Fruit fly (Drosophila melanogaster) whole organism, wandering third instar larva: Measurements from ENCODE around the gene CG7806.
A peak's percentile ranks its signal among the peaks of the same experiment; 100 is the strongest.

ENCODE experiments used
- CG32264 ChIP-seq: fragments of 200-800 bp; sonication (Bioruptor generic); optimal IDR thresholded peaks from 2 replicates; lab custom pipeline; 2016; ENCODE audit warnings: missing biosample characterization, missing genetic modification characterization
- CG9705 ChIP-seq: fragments of 200-800 bp; sonication (Bioruptor generic); optimal IDR thresholded peaks from 2 replicates; lab custom pipeline; 2018; ENCODE audit warnings: missing biosample characterization, mild to moderate bottlenecking, missing genetic modification characterization
- CrebA ChIP-seq: fragments of 200-800 bp; sonication (Bioruptor generic); optimal IDR thresholded peaks from 2 replicates; lab custom pipeline; 2016; ENCODE audit warnings: missing biosample characterization, mild to moderate bottlenecking, missing genetic modification characterization, borderline replicate concordance
- Dfd ChIP-seq: fragments of >200 bp; optimal IDR thresholded peaks from 2 replicates; lab custom pipeline; 2017; ENCODE audit warnings: missing biosample characterization, missing genetic modification characterization
- HLH106 ChIP-seq: fragments of 200-800 bp; optimal IDR thresholded peaks from 3 replicates; lab custom pipeline; 2019; ENCODE audit warnings: missing biosample characterization, mild to moderate bottlenecking, missing genetic modification characterization, moderate library complexity
- Hnf4 ChIP-seq: fragments of 200-800 bp; sonication (Bioruptor generic); optimal IDR thresholded peaks from 2 replicates; lab custom pipeline; 2016; ENCODE audit warnings: missing biosample characterization, mild to moderate bottlenecking, missing genetic modification characterization
- Jra ChIP-seq: sonication (Bioruptor generic); optimal IDR thresholded peaks from 2 replicates; lab custom pipeline; 2016; ENCODE audit warnings: missing biosample characterization, missing genetic modification characterization
- Mio ChIP-seq: sonication (Bioruptor generic); optimal IDR thresholded peaks from 2 replicates; lab custom pipeline; 2016; ENCODE audit warnings: missing biosample characterization, missing genetic modification characterization
- Myc ChIP-seq: fragments of >200 bp; optimal IDR thresholded peaks from 2 replicates; lab custom pipeline; 2017
- N ChIP-seq: fragments of >200 bp; optimal IDR thresholded peaks from 2 replicates; lab custom pipeline; 2018; ENCODE audit warnings: missing biosample characterization, missing external identifiers, missing genetic modification characterization
- Rel ChIP-seq, 2 experiments: fragments of 200-800 bp; sonication (Bioruptor generic) in 1 of 2; optimal IDR thresholded peaks; 2 replicates in 1 of 2; 3 replicates in 1 of 2; lab custom pipeline; 2016 to 2019; ENCODE audit warnings: mild to moderate bottlenecking in 2 of 2, missing biosample characterization in 2 of 2, missing genetic modification characterization in 2 of 2, moderate library complexity in 1 of 2
- Vsx2 ChIP-seq: fragments of 200-300, 225-300 bp; sonication (Bioruptor generic); optimal IDR thresholded peaks from 2 replicates; lab custom pipeline; 2018; ENCODE audit warnings: missing biosample characterization, missing genetic modification characterization; ENCODE audit not compliant: partially characterized antibody
- br ChIP-seq: fragments of 200-800 bp; sonication (Bioruptor generic); optimal IDR thresholded peaks from 2 replicates; lab custom pipeline; 2016; ENCODE audit warnings: missing biosample characterization, missing genetic modification characterization
- brk ChIP-seq: fragments of 200-800 bp; sonication (Bioruptor generic); optimal IDR thresholded peaks from 2 replicates; lab custom pipeline; 2016; ENCODE audit warnings: missing biosample characterization, mild to moderate bottlenecking, missing genetic modification characterization
- dl ChIP-seq, 2 experiments: fragments of 175-275, 200-275 bp in 1 of 2; fragments of 200-275 bp in 1 of 2; sonication (Bioruptor generic); optimal IDR thresholded peaks; lab custom pipeline; 2018; ENCODE audit warnings: mild to moderate bottlenecking in 2 of 2, missing biosample characterization in 2 of 2, missing genetic modification characterization in 2 of 2, moderate library complexity in 2 of 2; ENCODE audit not compliant: partially characterized antibody in 2 of 2, insufficient read depth in 1 of 2
- dmrt93B ChIP-seq: fragments of 200-800 bp; sonication (Bioruptor generic); optimal IDR thresholded peaks from 2 replicates; lab custom pipeline; 2018; ENCODE audit warnings: missing biosample characterization, mild to moderate bottlenecking, missing genetic modification characterization
- dsf ChIP-seq: sonication (Bioruptor generic); optimal IDR thresholded peaks from 2 replicates; lab custom pipeline; 2016; ENCODE audit warnings: missing biosample characterization, missing genetic modification characterization, borderline replicate concordance
- foxo ChIP-seq, 2 experiments: fragments of 200-800 bp; sonication (Bioruptor generic); optimal IDR thresholded peaks; 2 replicates in 1 of 2; 3 replicates in 1 of 2; lab custom pipeline; 2016 to 2017; ENCODE audit warnings: missing biosample characterization in 2 of 2, missing genetic modification characterization in 2 of 2
- h ChIP-seq: fragments of 200-800 bp; sonication (Bioruptor generic); optimal IDR thresholded peaks from 3 replicates; lab custom pipeline; 2016; ENCODE audit warnings: missing biosample characterization, mild to moderate bottlenecking, missing genetic modification characterization
- jim ChIP-seq: fragments of 175-275, 200-325 bp; sonication (Bioruptor generic); optimal IDR thresholded peaks from 2 replicates; lab custom pipeline; 2016; ENCODE audit warnings: missing biosample characterization, mild to moderate bottlenecking, missing genetic modification characterization
- lola ChIP-seq: fragments of >200 bp; optimal IDR thresholded peaks from 2 replicates; lab custom pipeline; 2017; ENCODE audit warnings: missing biosample characterization, missing genetic modification characterization
- pan ChIP-seq: fragments of >200 bp; optimal IDR thresholded peaks from 2 replicates; lab custom pipeline; 2017
- psq ChIP-seq: fragments of 200-800 bp; sonication (Bioruptor generic); optimal IDR thresholded peaks from 3 replicates; lab custom pipeline; 2017; ENCODE audit warnings: missing biosample characterization, mild to moderate bottlenecking, missing genetic modification characterization, moderate library complexity
- rgr ChIP-seq: fragments of 200-800 bp; sonication (Bioruptor generic); optimal IDR thresholded peaks from 3 replicates; lab custom pipeline; 2016; ENCODE audit warnings: missing biosample characterization, mild to moderate bottlenecking, missing genetic modification characterization
- sage ChIP-seq: fragments of 200-800 bp; sonication (Bioruptor generic); optimal IDR thresholded peaks from 2 replicates; lab custom pipeline; 2016; ENCODE audit warnings: missing biosample characterization, mild to moderate bottlenecking, missing genetic modification characterization
- sv ChIP-seq: fragments of 200-800 bp; sonication (Bioruptor generic); optimal IDR thresholded peaks from 3 replicates; lab custom pipeline; 2016; ENCODE audit warnings: missing biosample characterization, missing genetic modification characterization
- tai ChIP-seq: sonication (Bioruptor generic); optimal IDR thresholded peaks from 2 replicates; lab custom pipeline; 2016; ENCODE audit warnings: missing biosample characterization, missing genetic modification characterization
- usp ChIP-seq: fragments of >200 bp; optimal IDR thresholded peaks from 2 replicates; lab custom pipeline; 2017; ENCODE audit warnings: missing biosample characterization, missing genetic modification characterization
- woc ChIP-seq: sonication (Bioruptor generic); optimal IDR thresholded peaks from 2 replicates; lab custom pipeline; 2016; ENCODE audit warnings: missing biosample characterization, mild to moderate bottlenecking, missing genetic modification characterization

CG7806 gene

DNA sequence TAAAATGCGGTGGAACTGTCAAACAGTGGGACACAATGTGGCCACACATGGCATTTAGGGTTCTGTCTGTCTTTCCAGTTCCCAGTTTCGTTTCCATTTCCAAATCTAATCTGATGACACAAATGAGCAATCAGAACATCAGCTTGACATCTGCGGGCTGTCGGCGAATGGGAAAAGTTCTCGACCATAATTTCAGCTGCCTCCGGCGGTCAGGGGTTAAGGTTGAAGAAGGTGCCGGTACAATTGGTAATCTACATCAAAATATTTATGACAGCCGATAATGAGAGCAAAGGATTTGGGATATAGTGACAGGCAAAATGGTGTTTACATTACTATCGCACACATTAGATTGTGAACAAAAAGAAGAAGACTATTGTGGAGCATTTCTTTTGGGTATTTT lies 29.3 kb upstream of the CG7806 start:
- TF ChIP-seq CG9705 (GFP tag; lab: Kevin White, UChicago) (no peak), brk (GFP tag; lab: Kevin White, UChicago) (no peak), pan (lab: Kevin White, UChicago) (no peak), tai (GFP tag; lab: Kevin White, UChicago) (no peak), lola (GFP tag; lab: Kevin White, UChicago) (no peak), Hnf4 (GFP tag; lab: Kevin White, UChicago) (no peak), HLH106 (tag; lab: Kevin White, UChicago) (no peak), CrebA (no peak), dl (GFP tag; optimal IDR thresholded peaks at IDR 0.05; lab: Kevin White, UChicago; ENCODE audit: insufficient read depth in 1 of 2, partially characterized antibody in 2 of 2) (no peak)

DNA sequence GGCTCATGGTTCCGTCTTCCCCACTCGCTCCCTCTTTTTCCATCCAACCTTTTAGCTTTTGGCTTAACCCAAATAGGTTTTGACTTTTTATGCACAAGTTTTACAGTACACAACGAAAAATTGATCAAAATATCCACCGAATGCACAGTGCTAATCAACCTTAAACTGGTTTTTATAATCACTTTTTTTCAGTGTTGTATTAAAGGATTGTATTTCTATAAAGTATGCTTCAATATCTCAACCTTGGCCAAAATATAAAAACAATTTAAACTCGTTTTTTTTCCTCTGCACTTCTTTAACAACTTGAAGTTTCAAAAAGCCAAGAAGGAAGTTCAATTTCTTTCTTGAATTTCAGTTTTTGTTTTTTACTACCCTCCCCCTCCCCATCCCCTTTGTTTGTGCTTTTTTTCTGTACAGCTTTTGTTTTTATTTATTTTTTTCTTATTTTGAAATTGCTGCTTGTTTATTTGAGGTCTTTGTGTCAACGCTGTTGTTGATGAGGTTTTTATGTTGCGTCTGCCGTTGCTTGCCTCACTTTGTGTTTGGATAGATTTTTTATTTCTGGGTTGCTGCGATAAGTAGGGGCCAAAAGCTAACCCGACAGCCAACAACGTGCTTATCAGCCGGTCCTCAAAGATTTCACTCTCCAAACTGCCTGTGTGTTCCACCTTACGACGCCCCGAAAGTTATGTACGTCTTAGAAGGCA lies 26.1 kb upstream of the CG7806 start:
- peak in 1 of 2 experiments; percentile 3 for TF ChIP-seq foxo (GFP tag; optimal IDR thresholded peaks at IDR 0.05; lab: Kevin White, UChicago)
- TF ChIP-seq dsf (GFP tag; lab: Kevin White, UChicago): no peak
- peak; percentile 7 for TF ChIP-seq h

DNA sequence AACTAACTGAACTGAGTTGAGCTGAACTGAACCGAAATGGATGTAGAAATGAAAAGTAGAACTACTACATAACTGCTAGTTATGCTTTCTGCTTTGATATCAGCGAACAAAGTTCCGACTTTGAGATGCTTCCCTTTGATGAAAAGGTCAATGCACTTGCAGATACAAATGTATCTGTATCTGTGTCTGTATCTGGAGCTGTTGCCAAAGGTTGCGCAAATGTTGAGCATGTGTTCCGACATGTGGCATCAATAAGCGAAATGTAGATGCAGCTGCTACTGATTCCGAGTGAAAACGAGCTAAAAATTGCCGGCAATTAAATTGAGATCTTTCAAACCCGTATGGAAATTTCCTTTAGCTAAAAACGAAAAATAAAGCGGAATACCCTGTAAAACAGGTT lies 24.6 kb upstream of the CG7806 start:
- no peak for TF ChIP-seq Jra (GFP tag; lab: Kevin White, UChicago)
- TF ChIP-seq Mio: no peak
- no peak for TF ChIP-seq CG9705 (GFP tag; lab: Kevin White, UChicago)
- TF ChIP-seq dsf (GFP tag; lab: Kevin White, UChicago): no peak
- no peak for TF ChIP-seq woc (GFP tag; lab: Kevin White, UChicago)
- no peak for TF ChIP-seq CrebA
- no peak for TF ChIP-seq br (GFP tag; lab: Kevin White, UChicago)
- TF ChIP-seq sage: no peak
- TF ChIP-seq brk (GFP tag; lab: Kevin White, UChicago): no peak
- TF ChIP-seq dmrt93B (GFP tag; lab: Kevin White, UChicago): no peak
- TF ChIP-seq Hnf4 (GFP tag; lab: Kevin White, UChicago): no peak
- no peak for TF ChIP-seq usp
- no peak for TF ChIP-seq rgr (GFP tag; lab: Kevin White, UChicago)
- no peak for TF ChIP-seq tai (GFP tag; lab: Kevin White, UChicago)
- TF ChIP-seq Myc: no peak
- TF ChIP-seq, all 38 proteins: peak for 0

DNA sequence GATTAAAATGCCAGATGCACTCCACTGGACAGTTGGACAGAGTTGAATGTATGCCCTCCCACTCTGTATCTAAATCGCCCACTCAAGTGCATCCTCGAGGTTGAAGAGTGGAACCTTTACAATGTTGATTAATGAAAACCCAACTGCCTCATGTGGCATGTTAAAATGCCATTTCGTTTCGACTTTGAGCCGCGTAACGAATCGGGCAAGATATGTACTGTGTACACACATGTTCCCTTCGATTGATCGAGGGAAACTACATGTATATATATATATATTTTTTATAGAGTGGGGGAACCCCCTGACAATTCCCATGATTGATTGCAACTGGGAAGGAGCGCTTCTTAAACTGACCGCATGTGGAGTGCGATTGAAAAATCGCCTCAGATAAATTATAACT lies 23.1 kb upstream of the CG7806 start:
- TF ChIP-seq usp (no peak), lola (GFP tag; lab: Kevin White, UChicago) (no peak), CrebA (no peak)

DNA sequence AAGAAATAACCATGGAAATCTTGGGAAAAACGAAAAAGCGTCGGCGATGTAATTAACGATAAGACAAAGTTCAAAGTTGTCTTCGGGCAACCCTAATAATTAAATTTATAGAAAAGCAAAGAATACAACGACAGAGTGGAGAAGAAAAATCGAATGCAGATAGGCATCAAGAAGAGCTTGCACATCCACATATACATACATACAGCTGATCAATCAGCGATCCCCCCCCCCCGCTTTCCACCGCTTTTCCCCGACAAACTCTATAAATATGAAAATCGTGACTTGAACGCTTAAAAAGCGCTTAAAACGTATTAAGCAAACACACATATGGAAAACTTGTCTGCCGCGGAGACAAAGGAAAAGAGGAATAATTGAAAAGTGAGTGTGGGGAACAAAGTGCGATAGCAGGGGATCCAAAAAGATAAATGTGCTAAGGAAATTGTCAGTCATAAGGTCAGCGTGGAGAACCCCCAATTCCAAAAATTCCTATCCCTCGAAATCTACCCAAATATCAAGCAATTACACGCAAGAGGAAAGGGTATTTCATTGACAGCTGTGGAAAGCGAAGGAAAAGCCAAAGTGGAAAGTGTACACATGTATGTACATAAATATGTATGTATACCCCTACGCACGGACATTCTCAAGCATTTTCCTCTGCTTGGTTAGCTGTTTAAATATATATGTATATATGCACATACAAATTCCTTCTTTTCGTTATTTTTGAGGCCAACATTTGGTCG lies 21.7 kb upstream of the CG7806 start:
- no peak for TF ChIP-seq brk (GFP tag; lab: Kevin White, UChicago)
- TF ChIP-seq jim (GFP tag; lab: Kevin White, UChicago): no peak
- no peak for TF ChIP-seq Vsx2
- no peak for TF ChIP-seq Hnf4 (GFP tag; lab: Kevin White, UChicago)
- TF ChIP-seq h: no peak
- TF ChIP-seq Myc: no peak
- TF ChIP-seq Dfd: no peak
- TF ChIP-seq sv (GFP tag; lab: Kevin White, UChicago): no peak
- TF ChIP-seq dsf (GFP tag; lab: Kevin White, UChicago): no peak

DNA sequence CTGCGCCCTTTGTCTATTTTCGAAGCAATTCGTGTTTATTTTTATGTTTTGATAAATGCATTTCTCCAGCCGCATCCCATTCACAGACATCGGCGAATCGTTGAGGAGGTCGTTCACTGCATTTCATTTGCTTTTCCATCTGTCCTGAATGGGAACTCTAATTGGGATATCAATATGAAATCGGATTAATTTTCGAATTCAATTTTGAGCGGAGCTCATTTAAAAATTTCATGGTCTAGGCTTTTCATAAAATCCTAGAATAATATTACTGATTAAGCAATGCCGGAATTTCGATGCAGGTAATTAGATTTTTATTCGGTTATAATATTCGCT lies 21.1 kb upstream of the CG7806 start:
- no peak for TF ChIP-seq CrebA
- TF ChIP-seq CG9705 (GFP tag; lab: Kevin White, UChicago): no peak
- TF ChIP-seq psq (GFP tag; lab: Kevin White, UChicago): no peak
- TF ChIP-seq brk (GFP tag; lab: Kevin White, UChicago): no peak
- no peak for TF ChIP-seq sv (GFP tag; lab: Kevin White, UChicago)
- TF ChIP-seq jim (GFP tag; lab: Kevin White, UChicago): no peak
- TF ChIP-seq N: no peak
- no peak for TF ChIP-seq dsf (GFP tag; lab: Kevin White, UChicago)
- TF ChIP-seq dl (GFP tag; optimal IDR thresholded peaks at IDR 0.05; lab: Kevin White, UChicago; ENCODE audit: insufficient read depth in 1 of 2, partially characterized antibody in 2 of 2): no peak
- no peak for TF ChIP-seq usp
- no peak for TF ChIP-seq CG32264 (GFP tag; lab: Kevin White, UChicago)
- TF ChIP-seq HLH106 (tag; lab: Kevin White, UChicago): no peak
- no peak for TF ChIP-seq Vsx2
- no peak for TF ChIP-seq dmrt93B (GFP tag; lab: Kevin White, UChicago)
- TF ChIP-seq rgr (GFP tag; lab: Kevin White, UChicago): no peak
- no peak for TF ChIP-seq Rel (GFP tag; optimal IDR thresholded peaks at IDR 0.05; lab: Kevin White, UChicago)
- no peak for TF ChIP-seq Rel (tag; optimal IDR thresholded peaks at IDR 0.05; lab: Kevin White, UChicago)
